Fruit fly (Drosophila melanogaster): ENCODE data around the gene CG5122.

CG5122 gene

dm6 chr2L:13119034-13119433, 11.4 kb upstream of the CG5122 start, which contains the start of the genes CG44198 and CG43050:
Gene CG44198, minus strand, starts transcription at chr2L:13119134.
Gene CG43050, plus strand, starts transcription at chr2L:13119294.
- no peak for TF ChIP-seq Dll (optimal IDR thresholded peaks at IDR 0.05)
- no peak for TF ChIP-seq usp (GFP tag; optimal IDR thresholded peaks at IDR 0.05)
- no peak for TF ChIP-seq psq (optimal IDR thresholded peaks at IDR 0.05)
- no peak for TF ChIP-seq pan (optimal IDR thresholded peaks at IDR 0.05)
- TF ChIP-seq CG8478 (optimal IDR thresholded peaks at IDR 0.05) = no peak
- TF ChIP-seq EcR (GFP tag; optimal IDR thresholded peaks at IDR 0.05) = no peak

dm6 chr2L:13122526-13122925, 7.9 kb upstream of the CG5122 start:
- TF ChIP-seq usp (GFP tag; optimal IDR thresholded peaks at IDR 0.05) (no peak), psq (optimal IDR thresholded peaks at IDR 0.05) (no peak), CG8478 (optimal IDR thresholded peaks at IDR 0.05) (no peak), Dll (optimal IDR thresholded peaks at IDR 0.05) (no peak), EcR (GFP tag; optimal IDR thresholded peaks at IDR 0.05) (no peak), pan (optimal IDR thresholded peaks at IDR 0.05) (no peak)

dm6 chr2L:13135929-13136328, 5.5 kb downstream of the CG5122 start:
- TF ChIP-seq EcR (GFP tag; optimal IDR thresholded peaks at IDR 0.05) = no peak

dm6 chr2L:13140891-13141290, 10.5 kb downstream of the CG5122 start:
- no peak for TF ChIP-seq usp (GFP tag; optimal IDR thresholded peaks at IDR 0.05)

dm6 chr2L:13142803-13143202, 12.4 kb downstream of the CG5122 start, which contains the start of gene CG9928:
Gene CG9928, minus strand, starts transcription at chr2L:13142903.
- no peak for TF ChIP-seq CG8478 (optimal IDR thresholded peaks at IDR 0.05)
- no peak for TF ChIP-seq psq (optimal IDR thresholded peaks at IDR 0.05)
- TF ChIP-seq usp (GFP tag; optimal IDR thresholded peaks at IDR 0.05) = no peak
- TF ChIP-seq Dll (optimal IDR thresholded peaks at IDR 0.05) = no peak
- TF ChIP-seq pan (optimal IDR thresholded peaks at IDR 0.05) = no peak
- no peak for TF ChIP-seq EcR (GFP tag; optimal IDR thresholded peaks at IDR 0.05)

- TF ChIP-seq Dll (optimal IDR thresholded peaks at IDR 0.05) (no peak), CG8478 (optimal IDR thresholded peaks at IDR 0.05) (no peak), usp (GFP tag; optimal IDR thresholded peaks at IDR 0.05) (no peak), EcR (GFP tag; optimal IDR thresholded peaks at IDR 0.05) (no peak), psq (optimal IDR thresholded peaks at IDR 0.05) (no peak), pan (optimal IDR thresholded peaks at IDR 0.05) (no peak)
These were observed 13.1 kb downstream of the CG5122 start, which contains the start of gene CG16978 for dm6 chr2L:13143522-13143921. Gene CG16978, minus strand, starts transcription at chr2L:13143622.

dm6 chr2L:13145035-13145683, 14.8 kb downstream of the CG5122 start:
- TF ChIP-seq EcR (GFP tag; optimal IDR thresholded peaks at IDR 0.05) (no peak), Dll (optimal IDR thresholded peaks at IDR 0.05) (no peak), pan (optimal IDR thresholded peaks at IDR 0.05) (no peak), CG8478 (optimal IDR thresholded peaks at IDR 0.05) (no peak), usp (GFP tag; optimal IDR thresholded peaks at IDR 0.05) (no peak), psq (optimal IDR thresholded peaks at IDR 0.05) (no peak)

- no peak for TF ChIP-seq EcR (GFP tag; optimal IDR thresholded peaks at IDR 0.05)
- TF ChIP-seq psq (optimal IDR thresholded peaks at IDR 0.05) = no peak
- no peak for TF ChIP-seq pan (optimal IDR thresholded peaks at IDR 0.05)
- no peak for TF ChIP-seq usp (GFP tag; optimal IDR thresholded peaks at IDR 0.05)
- no peak for TF ChIP-seq CG8478 (optimal IDR thresholded peaks at IDR 0.05)
- TF ChIP-seq Dll (optimal IDR thresholded peaks at IDR 0.05) = no peak
These were observed 15.9 kb downstream of the CG5122 start for dm6 chr2L:13146254-13146653.

- TF ChIP-seq usp (GFP tag; optimal IDR thresholded peaks at IDR 0.05) (no peak), CG8478 (optimal IDR thresholded peaks at IDR 0.05) (no peak), Dll (optimal IDR thresholded peaks at IDR 0.05) (no peak), EcR (GFP tag; optimal IDR thresholded peaks at IDR 0.05) (no peak), psq (optimal IDR thresholded peaks at IDR 0.05) (no peak), pan (optimal IDR thresholded peaks at IDR 0.05) (no peak)
These were observed 23.9 kb downstream of the CG5122 start for dm6 chr2L:13154313-13154712.

dm6 chr2L:13156349-13156748, 26.0 kb downstream of the CG5122 start:
- TF ChIP-seq psq (optimal IDR thresholded peaks at IDR 0.05) (no peak), EcR (GFP tag; optimal IDR thresholded peaks at IDR 0.05) (no peak), pan (optimal IDR thresholded peaks at IDR 0.05) (no peak), Dll (optimal IDR thresholded peaks at IDR 0.05) (no peak), usp (GFP tag; optimal IDR thresholded peaks at IDR 0.05) (no peak), CG8478 (optimal IDR thresholded peaks at IDR 0.05) (no peak)

dm6 chr2L:13157903-13158302, 27.5 kb downstream of the CG5122 start:
- TF ChIP-seq usp (GFP tag; optimal IDR thresholded peaks at IDR 0.05) = no peak
- no peak for TF ChIP-seq EcR (GFP tag; optimal IDR thresholded peaks at IDR 0.05)
- no peak for TF ChIP-seq Dll (optimal IDR thresholded peaks at IDR 0.05)
- TF ChIP-seq CG8478 (optimal IDR thresholded peaks at IDR 0.05) = no peak

dm6 chr2L:13158510-13158909, 28.1 kb downstream of the CG5122 start, which contains the start of gene Pk34A:
Gene Pk34A, plus strand, starts transcription at chr2L:13158810.
- no peak for TF ChIP-seq EcR (GFP tag; optimal IDR thresholded peaks at IDR 0.05)
- TF ChIP-seq pan (optimal IDR thresholded peaks at IDR 0.05) = no peak
- no peak for TF ChIP-seq Dll (optimal IDR thresholded peaks at IDR 0.05)
- no peak for TF ChIP-seq psq (optimal IDR thresholded peaks at IDR 0.05)
- no peak for TF ChIP-seq CG8478 (optimal IDR thresholded peaks at IDR 0.05)
- TF ChIP-seq usp (GFP tag; optimal IDR thresholded peaks at IDR 0.05) = no peak

- TF ChIP-seq usp (GFP tag; optimal IDR thresholded peaks at IDR 0.05) = no peak
These were observed 29.8 kb downstream of the CG5122 start, which contains the start of gene kmg for dm6 chr2L:13160227-13160626. Gene kmg, plus strand, starts transcription at chr2L:13160527.

All from whole organism.